Worm (Caenorhabditis elegans) whole organism, L2 larva: Measurements from ENCODE around the gene C05A2.4.
A peak's percentile ranks its signal among the peaks of the same experiment; 100 is the strongest.

Experiments used
- C34F6.9 ChIP-seq: fragments of 150-350 bp; optimal IDR thresholded peaks from 2 replicates; lab custom pipeline; 2014; ENCODE audit warnings: missing biosample characterization, missing genetic modification characterization
- F13H6.1 ChIP-seq: sonication (generic microtip); optimal IDR thresholded peaks from 2 replicates; lab custom pipeline; 2016; ENCODE audit warnings: missing genetic modification characterization, missing compliant biosample characterization
- R02D3.7 ChIP-seq: fragments of 150-350 bp; optimal IDR thresholded peaks from 2 replicates; lab custom pipeline; 2014; ENCODE audit warnings: missing biosample characterization, missing genetic modification characterization
- Y55F3AM.14 ChIP-seq: fragments of 200-800 bp; sonication (Bioruptor generic); optimal IDR thresholded peaks from 2 replicates; lab custom pipeline; 2018; ENCODE audit warnings: mild to moderate bottlenecking, missing genetic modification characterization, missing compliant biosample characterization
- ZK546.5 ChIP-seq: sonication (generic microtip); optimal IDR thresholded peaks from 2 replicates; lab custom pipeline; 2017; ENCODE audit warnings: missing biosample characterization, missing genetic modification characterization
- alr-1 ChIP-seq: fragments of 150-350 bp; optimal IDR thresholded peaks from 2 replicates; lab custom pipeline; 2014; ENCODE audit warnings: missing biosample characterization, missing genetic modification characterization
- aly-2 ChIP-seq: fragments of 150-350 bp; optimal IDR thresholded peaks from 2 replicates; lab custom pipeline; 2014; ENCODE audit warnings: missing biosample characterization, missing genetic modification characterization
- ama-1 ChIP-seq: fragments of 150-350 bp; optimal IDR thresholded peaks from 2 replicates; lab custom pipeline; 2018; ENCODE audit warnings: inconsistent platforms
- blmp-1 ChIP-seq: sonication (generic microtip); optimal IDR thresholded peaks from 2 replicates; lab custom pipeline; 2017; ENCODE audit warnings: missing genetic modification characterization, mild to moderate bottlenecking, missing compliant biosample characterization, antibody characterized with exemption, moderate library complexity; ENCODE audit not compliant: insufficient read depth
- ceh-16 ChIP-seq: fragments of 150-350 bp; optimal IDR thresholded peaks from 2 replicates; lab custom pipeline; 2014; ENCODE audit warnings: missing biosample characterization, missing genetic modification characterization
- ceh-82 ChIP-seq: fragments of 150-350 bp; optimal IDR thresholded peaks from 2 replicates; lab custom pipeline; 2014; ENCODE audit warnings: missing biosample characterization, missing genetic modification characterization
- crh-2 ChIP-seq: sonication (generic microtip); optimal IDR thresholded peaks from 2 replicates; lab custom pipeline; 2017; ENCODE audit warnings: missing biosample characterization, missing genetic modification characterization
- dmd-4 ChIP-seq: sonication (generic microtip); optimal IDR thresholded peaks from 2 replicates; lab custom pipeline; 2017; ENCODE audit warnings: missing biosample characterization, missing genetic modification characterization
- egl-27 ChIP-seq: sonication (generic microtip); optimal IDR thresholded peaks from 3 replicates; lab custom pipeline; 2017; ENCODE audit warnings: missing biosample characterization, missing genetic modification reagents, missing genetic modification characterization
- elt-1 ChIP-seq: fragments of 150-350 bp; optimal IDR thresholded peaks from 2 replicates; lab custom pipeline; 2014; ENCODE audit warnings: missing biosample characterization, missing genetic modification characterization
- elt-3 ChIP-seq: sonication (generic microtip); optimal IDR thresholded peaks from 2 replicates; lab custom pipeline; 2017; ENCODE audit warnings: missing biosample characterization, missing genetic modification characterization
- fos-1 ChIP-seq: fragments of 150-350 bp; optimal IDR thresholded peaks from 2 replicates; lab custom pipeline; 2014; ENCODE audit warnings: missing biosample characterization, missing genetic modification characterization
- gmeb-1 ChIP-seq: fragments of 150-350 bp; optimal IDR thresholded peaks from 2 replicates; lab custom pipeline; 2014; ENCODE audit warnings: missing biosample characterization, missing genetic modification characterization
- lin-11 ChIP-seq: fragments of 150-350 bp; sonication (generic microtip); optimal IDR thresholded peaks from 2 replicates; lab custom pipeline; 2014; ENCODE audit warnings: missing biosample characterization, missing genetic modification characterization, inconsistent platforms, mixed read lengths
- lin-13 ChIP-seq: fragments of 150-350 bp; optimal IDR thresholded peaks from 2 replicates; lab custom pipeline; 2014; ENCODE audit warnings: missing biosample characterization, missing genetic modification reagents, missing genetic modification characterization
- lin-39 ChIP-seq: fragments of 150-350 bp; optimal IDR thresholded peaks from 2 replicates; lab custom pipeline; 2014; ENCODE audit warnings: missing biosample characterization, missing genetic modification reagents, missing genetic modification characterization
- lsy-2 ChIP-seq, 2 experiments: fragments of 150-350 bp in 1 of 2; sonication (generic microtip) in 1 of 2; optimal IDR thresholded peaks; 2 replicates each; lab custom pipeline; 2014 to 2017; ENCODE audit warnings: missing biosample characterization in 2 of 2, missing genetic modification characterization in 2 of 2
- mab-5 ChIP-seq: fragments of 150-350 bp; optimal IDR thresholded peaks from 2 replicates; lab custom pipeline; 2014; ENCODE audit warnings: missing biosample characterization, missing genetic modification characterization
- mbf-1 ChIP-seq: sonication (generic microtip); optimal IDR thresholded peaks from 2 replicates; lab custom pipeline; 2017; ENCODE audit warnings: missing biosample characterization, missing genetic modification characterization
- mdl-1 ChIP-seq, 2 experiments: fragments of 150-350 bp in 1 of 2; sonication (generic microtip) in 1 of 2; optimal IDR thresholded peaks; 2 replicates each; lab custom pipeline; 2017; ENCODE audit warnings: missing biosample characterization in 2 of 2, missing genetic modification characterization in 2 of 2
- nhr-10 ChIP-seq: sonication (generic microtip); optimal IDR thresholded peaks from 2 replicates; lab custom pipeline; 2017; ENCODE audit warnings: missing biosample characterization, missing genetic modification characterization
- nhr-11 ChIP-seq: fragments of 150-350 bp; optimal IDR thresholded peaks from 2 replicates; lab custom pipeline; 2014; ENCODE audit warnings: missing biosample characterization, missing genetic modification characterization
- nhr-12 ChIP-seq: fragments of 150-350 bp; optimal IDR thresholded peaks from 2 replicates; lab custom pipeline; 2014; ENCODE audit warnings: missing biosample characterization, missing genetic modification characterization
- nhr-129 ChIP-seq: fragments of 150-350 bp; optimal IDR thresholded peaks from 2 replicates; lab custom pipeline; 2014; ENCODE audit warnings: missing biosample characterization, missing genetic modification characterization
- nhr-21 ChIP-seq: fragments of 150-350 bp; optimal IDR thresholded peaks from 2 replicates; lab custom pipeline; 2014; ENCODE audit warnings: missing biosample characterization, missing genetic modification characterization
- nhr-23 ChIP-seq: fragments of 150-350 bp; optimal IDR thresholded peaks from 2 replicates; lab custom pipeline; 2014; ENCODE audit warnings: missing biosample characterization, missing genetic modification reagents, missing genetic modification characterization
- nhr-237 ChIP-seq: fragments of 150-350 bp; optimal IDR thresholded peaks from 2 replicates; lab custom pipeline; 2014; ENCODE audit warnings: missing biosample characterization, missing genetic modification characterization
- nhr-25 ChIP-seq: fragments of 150-350 bp; sonication (generic microtip); optimal IDR thresholded peaks from 3 replicates; lab custom pipeline; 2014; ENCODE audit warnings: missing biosample characterization, missing genetic modification characterization
- nhr-6 ChIP-seq: fragments of 150-350 bp; optimal IDR thresholded peaks from 2 replicates; lab custom pipeline; 2014; ENCODE audit warnings: missing biosample characterization, missing genetic modification characterization
- nhr-77 ChIP-seq: fragments of 150-350 bp; optimal IDR thresholded peaks from 2 replicates; lab custom pipeline; 2014; ENCODE audit warnings: missing biosample characterization, missing genetic modification characterization
- peb-1 ChIP-seq: fragments of 150-350 bp; optimal IDR thresholded peaks from 2 replicates; lab custom pipeline; 2014; ENCODE audit warnings: missing biosample characterization, missing genetic modification characterization
- sem-4 ChIP-seq: fragments of 150-350 bp; optimal IDR thresholded peaks from 2 replicates; lab custom pipeline; 2014; ENCODE audit warnings: missing biosample characterization, missing genetic modification reagents, missing genetic modification characterization
- skn-1 ChIP-seq: sonication (generic microtip); optimal IDR thresholded peaks from 2 replicates; lab custom pipeline; 2017; ENCODE audit warnings: missing biosample characterization, missing genetic modification characterization
- sma-3 ChIP-seq: sonication (generic microtip); optimal IDR thresholded peaks from 2 replicates; lab custom pipeline; 2016; ENCODE audit warnings: missing genetic modification reagents, missing genetic modification characterization, missing compliant biosample characterization
- sma-9 ChIP-seq, 2 experiments: fragments of 150-350 bp in 1 of 2; sonication (generic microtip) in 1 of 2; optimal IDR thresholded peaks; 2 replicates each; lab custom pipeline; 2014 to 2016; ENCODE audit warnings: missing genetic modification characterization in 2 of 2, mild to moderate bottlenecking in 1 of 2, missing biosample characterization in 1 of 2, missing compliant biosample characterization in 1 of 2, missing genetic modification reagents in 1 of 2, moderate library complexity in 1 of 2
- snpc-4 ChIP-seq: fragments of 150-350 bp; optimal IDR thresholded peaks from 2 replicates; lab custom pipeline; 2014; ENCODE audit warnings: missing biosample characterization, missing genetic modification characterization
- unc-39 ChIP-seq: fragments of 150-350 bp; optimal IDR thresholded peaks from 2 replicates; lab custom pipeline; 2014; ENCODE audit warnings: missing biosample characterization, missing genetic modification characterization
- unc-55 ChIP-seq: fragments of 150-350 bp; sonication (generic microtip); optimal IDR thresholded peaks from 3 replicates; lab custom pipeline; 2014; ENCODE audit warnings: missing biosample characterization, missing genetic modification reagents, missing genetic modification characterization
- unc-62 ChIP-seq: fragments of 150-350 bp; optimal IDR thresholded peaks from 2 replicates; lab custom pipeline; 2014; ENCODE audit warnings: missing biosample characterization, missing genetic modification reagents, missing genetic modification characterization
- zag-1 ChIP-seq: fragments of 150-350 bp; optimal IDR thresholded peaks from 2 replicates; lab custom pipeline; 2014; ENCODE audit warnings: missing biosample characterization, missing genetic modification characterization
- ztf-1 ChIP-seq: fragments of 200-800 bp; sonication (Bioruptor generic); conservative IDR thresholded peaks from 2 replicates; pipeline ENCODE4 v1.3.6; 2022; ENCODE audit warnings: missing genetic modification characterization, missing compliant biosample characterization
- ztf-11 ChIP-seq: sonication (generic microtip); optimal IDR thresholded peaks from 2 replicates; lab custom pipeline; 2017; ENCODE audit warnings: missing biosample characterization, missing genetic modification characterization
- ztf-4 ChIP-seq: fragments of 150-350 bp; optimal IDR thresholded peaks from 2 replicates; lab custom pipeline; 2014; ENCODE audit warnings: missing biosample characterization, missing genetic modification characterization

C05A2.4 gene

DNA sequence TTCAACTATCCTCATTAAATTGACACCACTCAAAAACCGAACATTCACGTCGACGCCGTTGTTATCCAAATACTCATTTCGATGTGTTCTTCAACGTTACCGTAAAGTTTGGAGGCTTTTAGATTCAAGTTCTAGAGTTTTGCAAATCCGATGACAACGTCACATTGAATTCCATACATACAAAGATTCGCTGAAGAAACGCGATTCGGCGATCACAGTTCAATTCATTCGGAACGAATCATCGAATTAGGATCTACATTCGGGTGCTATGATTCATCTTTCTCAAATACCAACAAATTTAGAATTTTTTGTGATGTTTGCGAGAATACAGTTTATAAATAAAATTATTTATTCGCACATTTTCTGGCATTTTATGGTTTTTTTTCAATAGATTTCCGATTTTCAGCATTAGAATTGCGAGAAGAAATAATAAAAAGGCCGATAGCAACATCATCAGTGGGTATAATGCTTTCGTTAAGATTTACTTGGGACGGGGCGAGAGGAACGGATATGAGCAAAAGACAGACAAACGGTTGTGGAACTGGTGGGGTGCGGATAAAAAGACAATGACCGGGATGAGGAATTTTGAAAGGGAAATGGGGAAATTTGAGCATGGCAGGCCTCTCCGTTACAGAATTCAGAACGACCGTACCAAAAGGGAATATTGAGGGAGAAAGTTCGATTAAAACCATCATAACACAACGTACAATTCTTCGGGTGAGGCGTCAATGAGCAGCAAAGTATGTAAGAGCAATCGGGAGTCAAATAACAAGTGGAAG lies 16.7 kb downstream of the C05A2.4 start:
- TF ChIP-seq nhr-10 (tag; lab: Kevin White, UChicago): no peak
- TF ChIP-seq dmd-4 (tag; lab: Kevin White, UChicago): no peak
- no peak for TF ChIP-seq aly-2 (tag; lab: Kevin White, UChicago)
- no peak for TF ChIP-seq ztf-11
- no peak for TF ChIP-seq lsy-2 (tag; optimal IDR thresholded peaks at IDR 0.05; lab: Kevin White, UChicago)
- TF ChIP-seq fos-1: no peak
- no peak for TF ChIP-seq C34F6.9 (tag; lab: Kevin White, UChicago)
- no peak for TF ChIP-seq ceh-16 (tag; lab: Kevin White, UChicago)
- TF ChIP-seq sma-3 (GFP tag; lab: Kevin White, UChicago): peak; percentile 42
- no peak for TF ChIP-seq mbf-1 (tag; lab: Kevin White, UChicago)
- no peak for TF ChIP-seq F13H6.1 (tag; lab: Kevin White, UChicago)
- TF ChIP-seq nhr-77 (tag; lab: Kevin White, UChicago): no peak
- TF ChIP-seq skn-1 (tag; lab: Kevin White, UChicago): no peak
- no peak for TF ChIP-seq nhr-23 (tag; lab: Kevin White, UChicago)
- TF ChIP-seq nhr-6 (tag; lab: Kevin White, UChicago): no peak
- TF ChIP-seq ceh-82 (tag; lab: Kevin White, UChicago): no peak
- TF ChIP-seq mab-5 (tag; lab: Kevin White, UChicago): no peak
- no peak for TF ChIP-seq elt-3 (tag; lab: Kevin White, UChicago)
- no peak for TF ChIP-seq blmp-1 (tag; lab: Kevin White, UChicago)
- no peak for TF ChIP-seq egl-27 (tag; lab: Kevin White, UChicago)
- TF ChIP-seq nhr-237: no peak
- TF ChIP-seq zag-1: no peak
- no peak for TF ChIP-seq nhr-129 (tag; lab: Kevin White, UChicago)
- peak; percentile 36 for TF ChIP-seq nhr-21 (tag; lab: Kevin White, UChicago)
- no peak for TF ChIP-seq ZK546.5 (tag; lab: Kevin White, UChicago)
- no peak for TF ChIP-seq mdl-1 (tag; optimal IDR thresholded peaks at IDR 0.05; lab: Kevin White, UChicago)
- TF ChIP-seq elt-1 (tag; lab: Kevin White, UChicago): no peak
- no peak for TF ChIP-seq R02D3.7 (tag; lab: Kevin White, UChicago)
- TF ChIP-seq ama-1 (lab: Kevin White, UChicago): peak; percentile 81
- no peak for TF ChIP-seq unc-55 (GFP tag; lab: Kevin White, UChicago)
- no peak for TF ChIP-seq snpc-4 (tag; lab: Kevin White, UChicago)
- peak; percentile 66 for TF ChIP-seq Y55F3AM.14 (GFP tag; lab: Kevin White, UChicago)
- no peak for TF ChIP-seq lin-11 (tag; lab: Kevin White, UChicago)
- no peak for TF ChIP-seq unc-62
- no peak for TF ChIP-seq sma-9 (GFP tag; optimal IDR thresholded peaks at IDR 0.05; lab: Kevin White, UChicago)
- no peak for TF ChIP-seq sma-9 (tag; optimal IDR thresholded peaks at IDR 0.05; lab: Kevin White, UChicago)
- TF ChIP-seq lin-39 (tag; lab: Kevin White, UChicago): no peak
- no peak for TF ChIP-seq peb-1
- TF ChIP-seq nhr-25: peak; percentile 30
- TF ChIP-seq crh-2 (tag; lab: Kevin White, UChicago): no peak
- TF ChIP-seq nhr-12: no peak
- TF ChIP-seq ztf-4 (tag; lab: Kevin White, UChicago): no peak
- no peak for TF ChIP-seq sem-4
- TF ChIP-seq gmeb-1 (tag; lab: Kevin White, UChicago): no peak
- TF ChIP-seq nhr-11 (tag; lab: Kevin White, UChicago): no peak
- TF ChIP-seq unc-39 (tag; lab: Kevin White, UChicago): no peak
- no peak for TF ChIP-seq lin-13
- TF ChIP-seq ztf-1: 0 out of 2 replicates have a peak, but pooled peaks have one; percentile 21
- TF ChIP-seq alr-1 (tag; lab: Kevin White, UChicago): no peak
